Fruit fly (Drosophila melanogaster) whole organism, pupa: ENCODE data around the gene CG4766.

Source experiments
- CG12605 ChIP-seq: fragments of 200-800 bp; sonication (Bioruptor generic); IDR thresholded peaks from 2 replicates; pipeline ENCODE4 v1.3.6; 2022; ENCODE audit warnings: missing biosample characterization, missing genetic modification characterization
- CG14655 ChIP-seq: fragments of 200-800 bp; sonication (Bioruptor generic); optimal IDR thresholded peaks from 3 replicates; lab custom pipeline; 2017; ENCODE audit warnings: mild to moderate bottlenecking, missing biosample characterization, missing genetic modification reagents, missing genetic modification characterization
- CG15710 ChIP-seq: fragments of 200-800 bp; sonication (Bioruptor generic); optimal IDR thresholded peaks from 2 replicates; lab custom pipeline; 2018; ENCODE audit warnings: missing biosample characterization, mild to moderate bottlenecking, missing genetic modification characterization, moderate library complexity
- CG34367 ChIP-seq: fragments of 200-800 bp; sonication (Bioruptor generic); optimal IDR thresholded peaks from 2 replicates; lab custom pipeline; 2018; ENCODE audit warnings: missing biosample characterization, mild to moderate bottlenecking, missing genetic modification characterization
- CG4496 ChIP-seq: fragments of 200-800 bp; sonication (Bioruptor generic); IDR thresholded peaks from 3 replicates; pipeline ENCODE4 v1.3.6; 2022; ENCODE audit warnings: missing biosample characterization, missing genetic modification characterization
- CG9948 ChIP-seq: fragments of 200-800 bp; sonication (Bioruptor generic); optimal IDR thresholded peaks from 2 replicates; lab custom pipeline; 2018; ENCODE audit warnings: missing biosample characterization, mild to moderate bottlenecking, missing genetic modification characterization, moderate library complexity
- D1 ChIP-seq: fragments of 200-800 bp; sonication (Bioruptor generic); optimal IDR thresholded peaks from 2 replicates; lab custom pipeline; 2018; ENCODE audit warnings: missing biosample characterization, mild to moderate bottlenecking, missing genetic modification characterization, moderate library complexity
- EcR ChIP-seq: fragments of 200-800 bp; sonication (Bioruptor generic); optimal IDR thresholded peaks from 3 replicates; lab custom pipeline; 2019; ENCODE audit warnings: missing biosample characterization, missing genetic modification characterization, mild to moderate bottlenecking, moderate library complexity, missing genetic modification reagents
- fd96Ca ChIP-seq: fragments of 200-800 bp; sonication (Bioruptor generic); IDR thresholded peaks from 3 replicates; pipeline ENCODE4 v1.3.6; 2022; ENCODE audit warnings: missing biosample characterization, missing genetic modification characterization

dm6 chrX:5980883-5981282 is 19.7 kb downstream of the CG4766 start:
- TF ChIP-seq EcR (GFP tag; lab: Kevin White, UChicago) (no peak), CG4496 (GFP tag; lab: Robert Waterston, UW) (peak; percentile 82), fd96Ca (GFP tag; lab: Robert Waterston, UW) (peak; percentile 79), CG34367 (tag; lab: Kevin White, UChicago) (peak; percentile 60), CG12605 (GFP tag; lab: Robert Waterston, UW) (peak; percentile 64; the same call in 1 of the 2 replicates), D1 (tag; lab: Kevin White, UChicago) (no peak), CG15710 (tag; lab: Kevin White, UChicago) (peak; percentile 68), CG9948 (peak; percentile 61), CG14655 (GFP tag; lab: Kevin White, UChicago) (peak; percentile 57)
